Worm (Caenorhabditis elegans) whole organism, L4 larva: ENCODE measurements around the gene F42D1.4.

ENCODE experiments used
- F37D6.2 ChIP-seq: sonication (generic microtip); optimal IDR thresholded peaks from 2 replicates; lab custom pipeline; 2016; ENCODE audit warnings: mild to moderate bottlenecking, missing genetic modification characterization, missing compliant biosample characterization
- F44E2.7 ChIP-seq: fragments of 200-800 bp; sonication (Bioruptor generic); IDR thresholded peaks from 2 replicates; pipeline ENCODE4 v2.1.2; 2022; ENCODE audit warnings: missing genetic modification characterization, missing compliant biosample characterization
- F49E8.2 ChIP-seq: sonication (generic microtip); optimal IDR thresholded peaks from 2 replicates; lab custom pipeline; 2016; ENCODE audit warnings: missing compliant biosample characterization, mild to moderate bottlenecking, missing genetic modification characterization, borderline replicate concordance
- Y48G9A.11 ChIP-seq: fragments of 200-800 bp; sonication (Bioruptor generic); IDR thresholded peaks from 2 replicates; pipeline ENCODE4 v1.3.6; 2022; ENCODE audit warnings: missing genetic modification reagents, missing genetic modification characterization, missing compliant biosample characterization
- Y75B8A.6 ChIP-seq: fragments of 200-800 bp; sonication (Bioruptor generic); IDR thresholded peaks from 2 replicates; pipeline ENCODE4 v1.3.6; 2022; ENCODE audit warnings: missing genetic modification reagents, missing genetic modification characterization, missing compliant biosample characterization
- ZK337.2 ChIP-seq: fragments of 200-800 bp; sonication (Bioruptor generic); IDR thresholded peaks from 2 replicates; pipeline ENCODE4 v1.3.6; 2022; ENCODE audit warnings: missing genetic modification reagents, missing genetic modification characterization, missing compliant biosample characterization
- aly-2 ChIP-seq: sonication (generic microtip); optimal IDR thresholded peaks from 2 replicates; lab custom pipeline; 2018; ENCODE audit warnings: missing biosample characterization, missing genetic modification characterization
- ama-1 ChIP-seq: fragments of 150-350 bp; optimal IDR thresholded peaks from 2 replicates; lab custom pipeline; 2014; ENCODE audit warnings: inconsistent platforms, mixed read lengths
- ceh-20 ChIP-seq: fragments of 200-800 bp; sonication (Bioruptor generic); IDR thresholded peaks from 2 replicates; pipeline ENCODE4 v1.3.6; 2022; ENCODE audit warnings: missing genetic modification reagents, missing genetic modification characterization, missing compliant biosample characterization
- ceh-44 ChIP-seq: fragments of 200-800 bp; sonication (Bioruptor generic); IDR thresholded peaks from 2 replicates; pipeline ENCODE4 v1.3.6; 2022; ENCODE audit warnings: missing genetic modification reagents, missing genetic modification characterization, missing compliant biosample characterization
- ctbp-1 ChIP-seq: fragments of 200-800 bp; sonication (Bioruptor generic); IDR thresholded peaks from 2 replicates; pipeline ENCODE4 v1.3.6; 2022; ENCODE audit warnings: missing genetic modification reagents, missing genetic modification characterization, missing compliant biosample characterization
- daf-12 ChIP-seq: fragments of 150-350 bp; optimal IDR thresholded peaks from 2 replicates; lab custom pipeline; 2014; ENCODE audit warnings: missing biosample characterization, missing genetic modification reagents, missing genetic modification characterization
- daf-16 ChIP-seq, 3 experiments: sonication (generic microtip); optimal IDR thresholded peaks; 2 replicates each; lab custom pipeline; 2016 to 2017; ENCODE audit warnings: missing genetic modification characterization in 3 of 3, missing genetic modification reagents in 3 of 3, mild to moderate bottlenecking in 2 of 3, missing compliant biosample characterization in 2 of 3, missing biosample characterization in 1 of 3, moderate library complexity in 1 of 3
- daf-19 ChIP-seq: fragments of 200-800 bp; sonication (Bioruptor generic); conservative IDR thresholded peaks from 2 replicates; pipeline ENCODE4 v1.3.6; 2022; ENCODE audit warnings: missing genetic modification characterization, missing compliant biosample characterization
- daf-8 ChIP-seq: fragments of 200-800 bp; sonication (Bioruptor generic); IDR thresholded peaks from 2 replicates; pipeline ENCODE4 v1.3.6; 2022; ENCODE audit warnings: missing genetic modification characterization, missing compliant biosample characterization
- dmd-8 ChIP-seq: fragments of 200-800 bp; sonication (Bioruptor generic); IDR thresholded peaks from 2 replicates; pipeline ENCODE4 v1.3.6; 2022; ENCODE audit warnings: missing genetic modification characterization, missing compliant biosample characterization
- duxl-1 ChIP-seq: sonication (generic microtip); optimal IDR thresholded peaks from 2 replicates; lab custom pipeline; 2016; ENCODE audit warnings: mild to moderate bottlenecking, missing genetic modification characterization, moderate library complexity, missing compliant biosample characterization; ENCODE audit not compliant: poor library complexity
- fos-1 ChIP-seq: fragments of 150-350 bp; optimal IDR thresholded peaks from 2 replicates; lab custom pipeline; 2014; ENCODE audit warnings: missing biosample characterization, missing genetic modification characterization
- hlh-30 ChIP-seq: sonication (generic microtip); optimal IDR thresholded peaks from 2 replicates; lab custom pipeline; 2017; ENCODE audit warnings: antibody characterized with exemption, mild to moderate bottlenecking, missing genetic modification characterization, missing compliant biosample characterization; ENCODE audit not compliant: insufficient read depth
- hmg-1.1 ChIP-seq: fragments of 200-800 bp; sonication (Bioruptor generic); IDR thresholded peaks from 2 replicates; pipeline ENCODE4 v1.3.6; 2022; ENCODE audit warnings: missing genetic modification reagents, missing genetic modification characterization, missing compliant biosample characterization
- lim-7 ChIP-seq: fragments of 200-800 bp; sonication (Bioruptor generic); IDR thresholded peaks from 2 replicates; pipeline ENCODE4 v1.3.6; 2022; ENCODE audit warnings: missing genetic modification characterization, missing compliant biosample characterization
- lin-1 ChIP-seq: fragments of 200-800 bp; sonication (Bioruptor generic); IDR thresholded peaks from 2 replicates; pipeline ENCODE4 v1.3.6; 2022; ENCODE audit warnings: missing genetic modification reagents, missing genetic modification characterization, missing compliant biosample characterization
- lin-39 ChIP-seq: fragments of 150-350 bp; optimal IDR thresholded peaks from 2 replicates; lab custom pipeline; 2014; ENCODE audit warnings: missing biosample characterization, missing genetic modification reagents, missing genetic modification characterization
- lsy-2 ChIP-seq, 2 experiments: fragments of 150-350 bp in 1 of 2; sonication (generic microtip) in 1 of 2; optimal IDR thresholded peaks; 2 replicates each; lab custom pipeline; 2014 to 2017; ENCODE audit warnings: missing biosample characterization in 2 of 2, missing genetic modification characterization in 2 of 2
- madf-9 ChIP-seq: fragments of 200-800 bp; sonication (Bioruptor generic); conservative IDR thresholded peaks from 2 replicates; pipeline ENCODE4 v1.3.6; 2022; ENCODE audit warnings: missing genetic modification reagents, missing genetic modification characterization, missing compliant biosample characterization
- mxl-3 ChIP-seq: fragments of 200-800 bp; sonication (Bioruptor generic); optimal IDR thresholded peaks from 2 replicates; lab custom pipeline; 2018; ENCODE audit warnings: mild to moderate bottlenecking, missing genetic modification characterization, missing compliant biosample characterization
- nhr-10 ChIP-seq: fragments of 150-350 bp; optimal IDR thresholded peaks from 2 replicates; lab custom pipeline; 2014; ENCODE audit warnings: missing biosample characterization, missing genetic modification characterization
- nhr-102 ChIP-seq: sonication (generic microtip); optimal IDR thresholded peaks from 2 replicates; lab custom pipeline; 2016; ENCODE audit warnings: mild to moderate bottlenecking, missing genetic modification characterization, moderate library complexity, missing compliant biosample characterization
- nhr-25 ChIP-seq: sonication (generic microtip); optimal IDR thresholded peaks from 2 replicates; lab custom pipeline; 2017; ENCODE audit warnings: missing genetic modification characterization, mild to moderate bottlenecking, missing compliant biosample characterization, antibody characterized with exemption, moderate library complexity, borderline replicate concordance; ENCODE audit not compliant: insufficient read depth
- nhr-41 ChIP-seq: fragments of 200-800 bp; sonication (Bioruptor generic); IDR thresholded peaks from 2 replicates; pipeline ENCODE4 v1.3.6; 2022; ENCODE audit warnings: missing genetic modification reagents, missing genetic modification characterization, missing compliant biosample characterization
- nhr-42 ChIP-seq: fragments of 200-800 bp; sonication (Bioruptor generic); IDR thresholded peaks from 2 replicates; pipeline ENCODE4 v1.3.6; 2022; ENCODE audit warnings: missing genetic modification characterization, missing compliant biosample characterization
- nhr-48 ChIP-seq: sonication (generic microtip); optimal IDR thresholded peaks from 2 replicates; lab custom pipeline; 2016; ENCODE audit warnings: mild to moderate bottlenecking, missing genetic modification characterization, missing compliant biosample characterization
- pha-4 ChIP-seq, 2 experiments: fragments of 150-350 bp in 1 of 2; fragments of 200-800 bp in 1 of 2; sonication (Bioruptor generic) in 1 of 2; IDR thresholded peaks in 1 of 2; optimal IDR thresholded peaks in 1 of 2; 2 replicates each; pipeline versions ENCODE4 v1.3.6 to Lab custom; 2014 to 2022; ENCODE audit warnings: missing genetic modification characterization in 2 of 2, missing genetic modification reagents in 2 of 2, missing biosample characterization in 1 of 2, missing compliant biosample characterization in 1 of 2
- php-3 ChIP-seq: fragments of 200-800 bp; sonication (Bioruptor generic); IDR thresholded peaks from 2 replicates; pipeline ENCODE4 v1.3.6; 2022; ENCODE audit warnings: missing genetic modification reagents, missing genetic modification characterization, missing compliant biosample characterization
- pqm-1 ChIP-seq: sonication (generic microtip); optimal IDR thresholded peaks from 2 replicates; lab custom pipeline; 2017; ENCODE audit warnings: missing biosample characterization, missing genetic modification characterization
- rbr-2 ChIP-seq: sonication (generic microtip); optimal IDR thresholded peaks from 2 replicates; lab custom pipeline; 2016; ENCODE audit warnings: missing genotype, missing genetic modification characterization, missing compliant biosample characterization
- sdz-12 ChIP-seq: fragments of 200-800 bp; sonication (Bioruptor generic); optimal IDR thresholded peaks from 2 replicates; lab custom pipeline; 2018; ENCODE audit warnings: mild to moderate bottlenecking, missing genetic modification characterization, missing compliant biosample characterization
- set-16 ChIP-seq: fragments of 200-800 bp; sonication (Bioruptor generic); IDR thresholded peaks from 2 replicates; pipeline ENCODE4 v1.3.6; 2022; ENCODE audit warnings: missing genetic modification reagents, missing genetic modification characterization, missing compliant biosample characterization
- snpc-1.2 ChIP-seq: fragments of 200-800 bp; sonication (Bioruptor generic); IDR thresholded peaks from 2 replicates; pipeline ENCODE4 v1.3.6; 2022; ENCODE audit warnings: missing genetic modification reagents, missing genetic modification characterization, missing compliant biosample characterization
- spr-3 ChIP-seq: fragments of 200-800 bp; sonication (Bioruptor generic); optimal IDR thresholded peaks from 2 replicates; lab custom pipeline; 2018; ENCODE audit warnings: mild to moderate bottlenecking, missing genetic modification characterization, missing compliant biosample characterization
- unc-39 ChIP-seq: sonication (generic microtip); optimal IDR thresholded peaks from 2 replicates; lab custom pipeline; 2017; ENCODE audit warnings: missing biosample characterization, missing genetic modification characterization
- vab-7 ChIP-seq: fragments of 200-800 bp; sonication (Bioruptor generic); IDR thresholded peaks from 2 replicates; pipeline ENCODE4 v1.3.6; 2022; ENCODE audit warnings: missing genetic modification reagents, missing genetic modification characterization, missing compliant biosample characterization
- zag-1 ChIP-seq: fragments of 150-350 bp; optimal IDR thresholded peaks from 2 replicates; lab custom pipeline; 2014; ENCODE audit warnings: missing biosample characterization, missing genetic modification characterization
- zfp-2 ChIP-seq: sonication (generic microtip); optimal IDR thresholded peaks from 2 replicates; lab custom pipeline; 2016; ENCODE audit warnings: mild to moderate bottlenecking, missing genetic modification characterization, missing compliant biosample characterization
- zfp-3 ChIP-seq: fragments of 200-800 bp; sonication (Bioruptor generic); conservative IDR thresholded peaks from 2 replicates; pipeline ENCODE4 v1.3.6; 2022; ENCODE audit warnings: missing genetic modification reagents, missing genetic modification characterization, missing compliant biosample characterization
- zip-11 ChIP-seq: fragments of 200-800 bp; sonication (Bioruptor generic); IDR thresholded peaks from 2 replicates; pipeline ENCODE4 v1.3.6; 2022; ENCODE audit warnings: missing genetic modification characterization, missing compliant biosample characterization
- zip-2 ChIP-seq: fragments of 150-350 bp; optimal IDR thresholded peaks from 2 replicates; lab custom pipeline; 2014; ENCODE audit warnings: missing biosample characterization, missing genetic modification characterization
- ztf-7 ChIP-seq: fragments of 150-350 bp; optimal IDR thresholded peaks from 2 replicates; lab custom pipeline; 2014; ENCODE audit warnings: missing biosample characterization, missing genetic modification characterization

F42D1.4 gene

DNA sequence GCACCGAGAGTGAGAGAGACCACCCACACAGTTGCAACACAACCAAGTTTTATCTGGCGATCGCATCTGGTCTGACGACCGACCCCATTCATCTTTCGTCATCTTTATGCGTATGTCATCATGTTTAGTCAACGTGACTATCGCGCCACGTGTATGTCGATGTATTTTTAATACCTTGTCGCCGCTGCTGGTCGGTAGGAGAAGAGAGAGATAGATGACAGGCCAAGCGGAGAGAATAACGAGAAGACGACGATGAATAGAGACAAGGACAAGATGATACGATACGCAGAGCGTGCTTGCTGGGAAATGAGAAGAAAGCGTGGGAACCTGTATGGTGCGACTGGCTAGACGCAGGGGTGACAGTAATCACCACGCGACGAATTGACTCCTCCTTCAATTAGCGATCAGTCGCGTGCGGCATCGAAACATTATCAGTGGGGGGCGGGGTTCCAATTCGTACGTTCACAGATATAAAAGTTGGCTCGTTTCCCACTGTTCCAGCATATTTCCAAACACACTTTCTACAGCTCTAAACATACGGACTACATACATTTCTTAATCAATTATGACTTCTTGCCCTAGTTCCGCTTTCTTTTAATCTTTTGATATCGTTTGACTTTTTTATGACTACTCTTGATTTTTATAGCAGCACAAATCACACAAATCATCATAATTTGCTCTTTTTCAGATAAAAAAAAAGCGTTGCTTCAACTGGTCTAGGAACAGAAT is 16.6 kb upstream of the F42D1.4 start, which contains the start of gene tatn-1:
tatn-1 (plus strand) TSS at position 689 of the 729 bp plus-strand sequence.
- TF ChIP-seq set-16 (GFP tag; lab: Robert Waterston, UW): peak; percentile 50; the same call in 1 of the 2 replicates
- no peak for TF ChIP-seq zip-2 (tag; lab: Kevin White, UChicago)
- TF ChIP-seq daf-12 (tag; lab: Kevin White, UChicago): no peak
- TF ChIP-seq duxl-1 (tag; lab: Kevin White, UChicago): no peak
- TF ChIP-seq sdz-12: no peak
- peak; percentile 61 for TF ChIP-seq nhr-25 (tag; lab: Kevin White, UChicago)
- TF ChIP-seq pha-4 (GFP tag; IDR thresholded peaks at IDR 0.05; lab: Robert Waterston, UW): 0 out of 2 replicates have a peak, but pooled peaks have one; percentile 38
- no peak for TF ChIP-seq pha-4 (tag; optimal IDR thresholded peaks at IDR 0.05; lab: Kevin White, UChicago)
- no peak for TF ChIP-seq snpc-1.2 (GFP tag; lab: Robert Waterston, UW)
- TF ChIP-seq lim-7 (GFP tag; lab: Robert Waterston, UW): no peak
- no peak for TF ChIP-seq Y75B8A.6 (GFP tag; lab: Robert Waterston, UW)
- TF ChIP-seq nhr-42 (GFP tag; lab: Robert Waterston, UW): peak; percentile 12; the same call in 1 of the 2 replicates
- no peak for TF ChIP-seq dmd-8 (GFP tag; lab: Robert Waterston, UW)
- peak; percentile 81 for TF ChIP-seq nhr-10 (tag; lab: Kevin White, UChicago)
- TF ChIP-seq rbr-2 (tag; lab: Kevin White, UChicago): peak; percentile 47
- TF ChIP-seq nhr-41 (GFP tag; lab: Robert Waterston, UW): peak; percentile 24; the same call in 1 of the 2 replicates
- no peak for TF ChIP-seq unc-39 (tag; lab: Kevin White, UChicago)
- TF ChIP-seq lsy-2 (tag; optimal IDR thresholded peaks at IDR 0.05; lab: Kevin White, UChicago): peak; percentile 43 to 58
- no peak for TF ChIP-seq spr-3 (GFP tag; lab: Kevin White, UChicago)
- TF ChIP-seq daf-19: no peak
- TF ChIP-seq aly-2: no peak
- TF ChIP-seq ctbp-1 (GFP tag; lab: Robert Waterston, UW): no peak
- TF ChIP-seq ceh-44 (GFP tag; lab: Robert Waterston, UW): no peak
- TF ChIP-seq lin-1 (GFP tag; lab: Robert Waterston, UW): peak; percentile 52
- peak; percentile 51 for TF ChIP-seq pqm-1
- TF ChIP-seq php-3 (GFP tag; lab: Robert Waterston, UW): peak; percentile 87; the same call in 1 of the 2 replicates
- TF ChIP-seq vab-7 (GFP tag; lab: Robert Waterston, UW): no peak
- peak; percentile 98 for TF ChIP-seq nhr-48 (tag; lab: Kevin White, UChicago)
- no peak for TF ChIP-seq F49E8.2 (tag; lab: Kevin White, UChicago)
- TF ChIP-seq ZK337.2 (GFP tag; lab: Robert Waterston, UW): no peak
- peak; percentile 99 for TF ChIP-seq mxl-3 (GFP tag; lab: Kevin White, UChicago)
- peak; percentile 39 for TF ChIP-seq ztf-7 (tag; lab: Kevin White, UChicago)
- TF ChIP-seq F44E2.7 (GFP tag; lab: Robert Waterston, UW): no peak
- no peak for TF ChIP-seq zag-1 (tag; lab: Kevin White, UChicago)
- TF ChIP-seq hlh-30 (tag; lab: Kevin White, UChicago): peak; percentile 90
- TF ChIP-seq ama-1 (lab: Kevin White, UChicago): peak; percentile 36
- no peak for TF ChIP-seq ceh-20 (GFP tag; lab: Robert Waterston, UW)
- no peak for TF ChIP-seq daf-8
- TF ChIP-seq Y48G9A.11: no peak
- no peak for TF ChIP-seq zfp-2 (tag; lab: Kevin White, UChicago)
- no peak for TF ChIP-seq F37D6.2 (tag; lab: Kevin White, UChicago)
- peak; percentile 32; the same call in 1 of the 2 replicates for TF ChIP-seq madf-9 (GFP tag; lab: Robert Waterston, UW)
- no peak for TF ChIP-seq zip-11 (GFP tag; lab: Robert Waterston, UW)
- TF ChIP-seq daf-16 (GFP tag; optimal IDR thresholded peaks at IDR 0.05; lab: Kevin White, UChicago): peak in 1 of 2 experiments; percentile 56
- peak; percentile 81 for TF ChIP-seq daf-16 (tag; optimal IDR thresholded peaks at IDR 0.05; lab: Kevin White, UChicago)
- TF ChIP-seq fos-1 (tag; lab: Kevin White, UChicago): no peak
- peak; percentile 97 for TF ChIP-seq nhr-102 (tag; lab: Kevin White, UChicago)
- TF ChIP-seq lin-39 (tag; lab: Kevin White, UChicago): no peak
- peak; percentile 25; the same call in 1 of the 2 replicates for TF ChIP-seq hmg-1.1 (GFP tag; lab: Robert Waterston, UW)
- TF ChIP-seq zfp-3 (GFP tag; lab: Robert Waterston, UW): no peak
